Fruit fly (Drosophila melanogaster) whole organism, embryonic: ENCODE measurements around the gene CG16775.

Experiments used
- ATbp ChIP-seq: fragments of 200-800 bp; sonication (Bioruptor generic); optimal IDR thresholded peaks from 2 replicates; lab custom pipeline; 2017; ENCODE audit warnings: missing biosample characterization, mild to moderate bottlenecking, missing genetic modification characterization, missing genetic modification reagents
- Atf3 ChIP-seq: fragments of 200-800 bp; sonication (Bioruptor generic); optimal IDR thresholded peaks from 3 replicates; lab custom pipeline; 2016; ENCODE audit warnings: missing biosample characterization, missing genetic modification characterization
- CG10366 ChIP-seq: fragments of 200-800 bp; sonication (Bioruptor generic); IDR thresholded peaks from 2 replicates; pipeline ENCODE4 v1.3.6; 2022; ENCODE audit warnings: missing biosample characterization, missing genetic modification characterization
- CG11093 ChIP-seq: fragments of 200-800 bp; sonication (Bioruptor generic); IDR thresholded peaks from 3 replicates; pipeline ENCODE4 v1.3.6; 2022; ENCODE audit warnings: missing biosample characterization, missing genetic modification characterization
- CG12299 ChIP-seq: fragments of 200-800 bp; sonication (Bioruptor generic); optimal IDR thresholded peaks from 2 replicates; lab custom pipeline; 2018; ENCODE audit warnings: missing biosample characterization, mild to moderate bottlenecking, missing genetic modification characterization
- CG12744 ChIP-seq: fragments of 200-800 bp; sonication (Bioruptor generic); optimal IDR thresholded peaks from 2 replicates; lab custom pipeline; 2016; ENCODE audit warnings: missing biosample characterization, missing genetic modification characterization
- CG13296 ChIP-seq: fragments of 200-800 bp; sonication (Bioruptor generic); optimal IDR thresholded peaks from 3 replicates; lab custom pipeline; 2018; ENCODE audit warnings: missing biosample characterization, mild to moderate bottlenecking, missing genetic modification characterization
- CG14441 ChIP-seq: fragments of 200-800 bp; sonication (Bioruptor generic); IDR thresholded peaks from 2 replicates; pipeline ENCODE4 v1.3.6; 2022; ENCODE audit warnings: missing biosample characterization, missing genetic modification characterization
- CG17186 ChIP-seq: fragments of 200-800 bp; sonication (Bioruptor generic); optimal IDR thresholded peaks from 3 replicates; lab custom pipeline; 2017; ENCODE audit warnings: missing biosample characterization, missing genetic modification reagents, missing genetic modification characterization
- CG17385 ChIP-seq: fragments of 200-800 bp; sonication (Bioruptor generic); optimal IDR thresholded peaks from 3 replicates; lab custom pipeline; 2018; ENCODE audit warnings: missing biosample characterization, mild to moderate bottlenecking, missing genetic modification characterization
- CG1832 ChIP-seq: fragments of 200-800 bp; sonication (Bioruptor generic); optimal IDR thresholded peaks from 2 replicates; lab custom pipeline; 2017; ENCODE audit warnings: missing biosample characterization, mild to moderate bottlenecking, missing genetic modification characterization, inconsistent platforms
- CG32772 ChIP-seq: fragments of 200-800 bp; sonication (Bioruptor generic); IDR thresholded peaks from 2 replicates; pipeline ENCODE4 v1.3.6; 2022; ENCODE audit warnings: missing biosample characterization, missing genetic modification characterization
- CG33557 ChIP-seq: fragments of 200-800 bp; sonication (Bioruptor generic); optimal IDR thresholded peaks from 2 replicates; lab custom pipeline; 2019; ENCODE audit warnings: missing biosample characterization, mild to moderate bottlenecking, missing genetic modification characterization, moderate library complexity
- CG6254 ChIP-seq: fragments of 200-800 bp; sonication (Bioruptor generic); optimal IDR thresholded peaks from 3 replicates; lab custom pipeline; 2017; ENCODE audit warnings: mild to moderate bottlenecking, missing biosample characterization, missing genetic modification reagents, missing genetic modification characterization
- CG6272 ChIP-seq: fragments of 200-800 bp; sonication (Bioruptor generic); IDR thresholded peaks from 2 replicates; pipeline ENCODE4 v1.3.6; 2022; ENCODE audit warnings: missing biosample characterization, missing genetic modification characterization
- CG7839 ChIP-seq: fragments of 200-800 bp; sonication (Bioruptor generic); optimal IDR thresholded peaks from 3 replicates; lab custom pipeline; 2018; ENCODE audit warnings: missing biosample characterization, mild to moderate bottlenecking, missing genetic modification characterization, moderate library complexity
- CG8281 ChIP-seq: fragments of 200-800 bp; sonication (Bioruptor generic); optimal IDR thresholded peaks from 2 replicates; lab custom pipeline; 2018; ENCODE audit warnings: missing biosample characterization, mild to moderate bottlenecking, missing genetic modification characterization, moderate library complexity
- CG8388 ChIP-seq: fragments of 200-800 bp; sonication (Bioruptor generic); optimal IDR thresholded peaks from 2 replicates; lab custom pipeline; 2019; ENCODE audit warnings: missing biosample characterization, mild to moderate bottlenecking, missing genetic modification characterization, moderate library complexity
- CG8765 ChIP-seq: fragments of 200-800 bp; sonication (Bioruptor generic); IDR thresholded peaks from 2 replicates; pipeline ENCODE4 v1.3.6; 2022; ENCODE audit warnings: missing biosample characterization, missing genetic modification characterization
- CHES-1-like ChIP-seq: fragments of 200-800 bp; sonication (Bioruptor generic); optimal IDR thresholded peaks from 2 replicates; lab custom pipeline; 2016; ENCODE audit warnings: missing biosample characterization, missing genetic modification characterization
- Camta ChIP-seq: fragments of 200-800 bp; sonication (Bioruptor generic); optimal IDR thresholded peaks from 2 replicates; lab custom pipeline; 2016; ENCODE audit warnings: missing biosample characterization, missing genetic modification characterization
- Drgx ChIP-seq: fragments of 200-800 bp; sonication (Bioruptor generic); IDR thresholded peaks from 2 replicates; pipeline ENCODE4 v1.3.6; 2022; ENCODE audit warnings: missing biosample characterization, missing genetic modification characterization
- HLHmδ ChIP-seq: fragments of 200-800 bp; sonication (Bioruptor generic); optimal IDR thresholded peaks from 2 replicates; lab custom pipeline; 2018; ENCODE audit warnings: missing biosample characterization, mild to moderate bottlenecking, missing genetic modification characterization, moderate library complexity
- Hsf ChIP-seq: fragments of 200-800 bp; sonication (Bioruptor generic); optimal IDR thresholded peaks from 3 replicates; lab custom pipeline; 2016; ENCODE audit warnings: missing biosample characterization, missing genetic modification characterization
- Meics ChIP-seq: fragments of 200-800 bp; sonication (Bioruptor generic); optimal IDR thresholded peaks from 2 replicates; lab custom pipeline; 2017; ENCODE audit warnings: missing biosample characterization, mild to moderate bottlenecking, missing genetic modification characterization
- Nf-YB ChIP-seq: fragments of 200-800 bp; sonication (Bioruptor generic); optimal IDR thresholded peaks from 3 replicates; lab custom pipeline; 2019; ENCODE audit warnings: missing biosample characterization, mild to moderate bottlenecking, missing genetic modification characterization, moderate library complexity
- Sox100B ChIP-seq: fragments of 200-800 bp; sonication (Bioruptor generic); optimal IDR thresholded peaks from 3 replicates; lab custom pipeline; 2018; ENCODE audit warnings: missing biosample characterization, mild to moderate bottlenecking, missing genetic modification characterization
- aop ChIP-seq: fragments of 200-800 bp; sonication (Bioruptor generic); IDR thresholded peaks from 2 replicates; pipeline ENCODE4 v1.3.6; 2022; ENCODE audit warnings: missing biosample characterization, missing genetic modification characterization
- bbx ChIP-seq: fragments of 200-800 bp; sonication (Bioruptor generic); IDR thresholded peaks from 2 replicates; pipeline ENCODE4 v1.3.6; 2022; ENCODE audit warnings: missing biosample characterization, missing genetic modification characterization; ENCODE audit not compliant: partially characterized antibody
- br ChIP-seq: fragments of >200 bp; optimal IDR thresholded peaks from 2 replicates; lab custom pipeline; 2017
- chinmo ChIP-seq: fragments of 200-800 bp; sonication (Bioruptor generic); IDR thresholded peaks from 4 replicates; pipeline ENCODE4 v1.3.6; 2022; ENCODE audit warnings: missing biosample characterization, missing genetic modification characterization; ENCODE audit not compliant: partially characterized antibody
- crc ChIP-seq: fragments of 200-800 bp; sonication (Bioruptor generic); optimal IDR thresholded peaks from 2 replicates; lab custom pipeline; 2016; ENCODE audit warnings: missing biosample characterization, missing genetic modification characterization
- crol ChIP-seq: fragments of 200-800 bp; sonication (Bioruptor generic); IDR thresholded peaks from 2 replicates; pipeline ENCODE4 v1.3.6; 2022; ENCODE audit warnings: missing biosample characterization, missing genetic modification characterization
- dm ChIP-seq: fragments of 200-800 bp; sonication (Bioruptor generic); optimal IDR thresholded peaks from 3 replicates; lab custom pipeline; 2016; ENCODE audit warnings: missing biosample characterization, missing genetic modification characterization
- hkb ChIP-seq, 2 experiments: fragments of 200-800 bp in 1 of 2; fragments of >200 bp in 1 of 2; sonication (Bioruptor generic) in 1 of 2; IDR thresholded peaks in 1 of 2; optimal IDR thresholded peaks in 1 of 2; 2 replicates each; pipeline versions ENCODE4 v1.3.6 to Lab custom; 2017 to 2022; ENCODE audit warnings: missing biosample characterization in 1 of 2, missing genetic modification characterization in 1 of 2
- inv ChIP-seq: fragments of 200-800 bp; sonication (Bioruptor generic); IDR thresholded peaks from 2 replicates; pipeline ENCODE4 v1.3.6; 2022; ENCODE audit warnings: missing biosample characterization, missing genetic modification characterization; ENCODE audit not compliant: partially characterized antibody
- kay ChIP-seq: fragments of 200-800 bp; sonication (Bioruptor generic); optimal IDR thresholded peaks from 2 replicates; lab custom pipeline; 2016; ENCODE audit warnings: missing biosample characterization, missing genetic modification characterization
- nerfin-1 ChIP-seq: fragments of 200-800 bp; sonication (Bioruptor generic); optimal IDR thresholded peaks from 3 replicates; lab custom pipeline; 2019; ENCODE audit warnings: missing biosample characterization, mild to moderate bottlenecking, missing genetic modification characterization, moderate library complexity
- nom ChIP-seq: fragments of 200-800 bp; sonication (Bioruptor generic); optimal IDR thresholded peaks from 2 replicates; lab custom pipeline; 2017; ENCODE audit warnings: missing biosample characterization, missing genetic modification characterization, mild to moderate bottlenecking, moderate library complexity, missing genetic modification reagents
- odd ChIP-seq: fragments of 200-800 bp; sonication (Bioruptor generic); optimal IDR thresholded peaks from 2 replicates; lab custom pipeline; 2017; ENCODE audit warnings: missing biosample characterization, mild to moderate bottlenecking, missing genetic modification characterization
- onecut ChIP-seq: fragments of 200-800 bp; sonication (Bioruptor generic); IDR thresholded peaks from 2 replicates; pipeline ENCODE4 v1.3.6; 2022; ENCODE audit warnings: missing biosample characterization, missing genetic modification characterization
- p53 ChIP-seq: fragments of 200-800 bp; sonication (Bioruptor generic); optimal IDR thresholded peaks from 2 replicates; lab custom pipeline; 2016; ENCODE audit warnings: missing biosample characterization, missing genetic modification characterization
- sna ChIP-seq: fragments of 200-800 bp; sonication (Bioruptor generic); IDR thresholded peaks from 2 replicates; pipeline ENCODE4 v1.3.6; 2022; ENCODE audit warnings: missing biosample characterization, missing genetic modification characterization; ENCODE audit not compliant: partially characterized antibody
- twi ChIP-seq: fragments of 200-800 bp; optimal IDR thresholded peaks from 2 replicates; lab custom pipeline; 2019; ENCODE audit warnings: missing biosample characterization, mild to moderate bottlenecking, missing genetic modification characterization, moderate library complexity
- yki ChIP-seq: fragments of >200 bp; optimal IDR thresholded peaks from 3 replicates; lab custom pipeline; 2018

Gene CG16775

dm6 chr3L:17907609-17908160 lies 21.2 kb upstream of the CG16775 start, which contains the start of the genes Prestin and Wdr92 (continued):
- TF ChIP-seq ATbp (GFP tag; lab: Kevin White, UChicago) (no peak), CG12744 (GFP tag; lab: Kevin White, UChicago) (no peak), CHES-1-like (GFP tag; lab: Kevin White, UChicago) (peak; percentile 1), twi (no peak), Hsf (GFP tag; lab: Kevin White, UChicago) (no peak), odd (GFP tag; lab: Kevin White, UChicago) (peak; percentile 48), hkb (optimal IDR thresholded peaks at IDR 0.05; lab: Kevin White, UChicago) (no peak), hkb (GFP tag; IDR thresholded peaks at IDR 0.05; lab: Robert Waterston, UW) (peak; percentile 59; the same call in 1 of the 2 replicates), CG13296 (GFP tag; lab: Kevin White, UChicago) (peak; percentile 66), CG8281 (tag; lab: Kevin White, UChicago) (no peak), CG8388 (GFP tag; lab: Kevin White, UChicago) (no peak), CG12299 (tag; lab: Kevin White, UChicago) (no peak), CG11093 (GFP tag; lab: Robert Waterston, UW) (no peak), Atf3 (no peak), CG32772 (peak; percentile 24; the same call in 1 of the 2 replicates), CG1832 (no peak), br (lab: Kevin White, UChicago) (no peak), dm (no peak), CG17186 (no peak), Meics (peak; percentile 37), p53 (GFP tag; lab: Kevin White, UChicago) (no peak), onecut (GFP tag; lab: Robert Waterston, UW) (no peak), yki (no peak), CG14441 (GFP tag; lab: Robert Waterston, UW) (no peak), kay (GFP tag; lab: Kevin White, UChicago) (no peak), CG10366 (GFP tag; lab: Robert Waterston, UW) (no peak), aop (no peak), crc (GFP tag; lab: Kevin White, UChicago) (no peak), Nf-YB (no peak), CG8765 (no peak)

- TF ChIP-seq CG6272 = no peak
- peak; percentile 38; the same call in 1 of the 2 replicates for TF ChIP-seq CG14441 (GFP tag; lab: Robert Waterston, UW)
- no peak for TF ChIP-seq HLHmδ (GFP tag; lab: Kevin White, UChicago)
- no peak for TF ChIP-seq yki
- no peak for TF ChIP-seq CG17385
- no peak for TF ChIP-seq CG33557 (GFP tag; lab: Kevin White, UChicago)
- TF ChIP-seq nom (GFP tag; lab: Kevin White, UChicago) = peak; percentile 33
- TF ChIP-seq inv (GFP tag; lab: Robert Waterston, UW) = no peak
- no peak for TF ChIP-seq CG7839 (tag; lab: Kevin White, UChicago)
- TF ChIP-seq nerfin-1 (tag; lab: Kevin White, UChicago) = no peak
- no peak for TF ChIP-seq chinmo (GFP tag; lab: Robert Waterston, UW)
- peak; percentile 15; the same call in 1 of the 2 replicates for TF ChIP-seq Drgx (GFP tag; lab: Robert Waterston, UW)
- TF ChIP-seq sna (GFP tag; lab: Robert Waterston, UW) = no peak
- TF ChIP-seq CG6254 = no peak
- no peak for TF ChIP-seq bbx (GFP tag; lab: Robert Waterston, UW)
- no peak for TF ChIP-seq Camta
- TF ChIP-seq Sox100B = no peak
- peak; percentile 36; the same call in 1 of the 2 replicates for TF ChIP-seq crol (GFP tag; lab: Robert Waterston, UW)
Observed at dm6 chr3L:17905761-17906160, 19.3 kb upstream of the CG16775 start.
